Worm (Caenorhabditis elegans) whole organism, L1 larva: ENCODE data around the gene chil-1.

Source experiments
- Y116A8C.19 ChIP-seq: sonication (generic microtip); optimal IDR thresholded peaks from 2 replicates; lab custom pipeline; 2016; ENCODE audit warnings: missing compliant biosample characterization, missing genetic modification characterization, borderline replicate concordance
- lin-39 ChIP-seq: fragments of 150-350 bp; optimal IDR thresholded peaks from 2 replicates; lab custom pipeline; 2014; ENCODE audit warnings: missing biosample characterization, missing genetic modification reagents, missing genetic modification characterization
- mef-2 ChIP-seq: fragments of 150-350 bp; optimal IDR thresholded peaks from 2 replicates; lab custom pipeline; 2014; ENCODE audit warnings: missing biosample characterization, missing genetic modification characterization
- nhr-28 ChIP-seq: fragments of 150-350 bp; optimal IDR thresholded peaks from 2 replicates; lab custom pipeline; 2014; ENCODE audit warnings: missing biosample characterization, missing genetic modification characterization
- nhr-77 ChIP-seq: fragments of 150-350 bp; optimal IDR thresholded peaks from 2 replicates; lab custom pipeline; 2014; ENCODE audit warnings: missing biosample characterization, missing genetic modification characterization

ce11 chrII:9900276-9900675 is 34.0 kb upstream of the chil-1 start, which contains the start of gene unc-4:
- TF ChIP-seq Y116A8C.19 (no peak), nhr-77 (tag; lab: Kevin White, UChicago) (no peak), nhr-28 (no peak), mef-2 (tag; lab: Kevin White, UChicago) (no peak), lin-39 (tag; lab: Kevin White, UChicago) (no peak)
